Fruit fly (Drosophila melanogaster) Kc167 (cell line): ENCODE measurements around the gene CG14851.
A peak's percentile ranks its signal among the peaks of the same experiment; 100 is the strongest.

ENCODE experiments used
- Myc ChIP-seq: fragments of >200 bp; optimal IDR thresholded peaks from 2 replicates; lab custom pipeline; 2017; ENCODE audit warnings: missing external identifiers
- Sin3A ChIP-seq: fragments of >200 bp; optimal IDR thresholded peaks from 2 replicates; lab custom pipeline; 2018; ENCODE audit warnings: missing external identifiers
- h ChIP-seq: fragments of >200 bp; optimal IDR thresholded peaks from 3 replicates; lab custom pipeline; 2018; ENCODE audit warnings: missing external identifiers
- insv ChIP-seq: fragments of >200 bp; optimal IDR thresholded peaks from 3 replicates; lab custom pipeline; 2018; ENCODE audit warnings: missing external identifiers
- psq ChIP-seq: fragments of >200 bp; optimal IDR thresholded peaks from 2 replicates; lab custom pipeline; 2017; ENCODE audit warnings: missing external identifiers
- ttk ChIP-seq: sonication (Bioruptor generic); optimal IDR thresholded peaks from 2 replicates; lab custom pipeline; 2017; ENCODE audit warnings: missing external identifiers

The CG14851 gene

DNA sequence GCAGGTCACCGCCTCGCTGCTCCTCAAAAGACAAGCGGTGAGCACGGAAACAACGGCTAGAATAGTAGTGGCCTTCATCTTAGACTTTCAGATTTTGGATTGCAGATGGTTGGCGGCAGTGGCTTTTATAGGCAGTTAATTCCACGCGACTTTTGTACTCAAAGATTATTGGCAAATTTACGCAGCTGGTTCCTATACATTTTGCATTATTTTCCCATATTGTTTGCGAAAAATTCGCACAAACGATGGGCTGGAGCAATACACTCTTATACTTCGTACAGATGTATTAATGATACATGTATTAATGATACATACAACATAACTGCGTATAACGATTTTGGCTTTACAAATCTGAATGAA, 2.5 kb downstream of the CG14851 start, which contains the start of gene CG8087:
TSS of gene CG8087 (minus strand) at position 101 of the 360 bp plus-strand sequence.
- no peak for TF ChIP-seq psq (lab: Kevin White, UChicago)
- TF ChIP-seq ttk (lab: Kevin White, UChicago) = no peak
- no peak for TF ChIP-seq Myc
- no peak for TF ChIP-seq insv (lab: Kevin White, UChicago)
- no peak for TF ChIP-seq h (lab: Kevin White, UChicago)
- no peak for TF ChIP-seq Sin3A (lab: Kevin White, UChicago)

DNA sequence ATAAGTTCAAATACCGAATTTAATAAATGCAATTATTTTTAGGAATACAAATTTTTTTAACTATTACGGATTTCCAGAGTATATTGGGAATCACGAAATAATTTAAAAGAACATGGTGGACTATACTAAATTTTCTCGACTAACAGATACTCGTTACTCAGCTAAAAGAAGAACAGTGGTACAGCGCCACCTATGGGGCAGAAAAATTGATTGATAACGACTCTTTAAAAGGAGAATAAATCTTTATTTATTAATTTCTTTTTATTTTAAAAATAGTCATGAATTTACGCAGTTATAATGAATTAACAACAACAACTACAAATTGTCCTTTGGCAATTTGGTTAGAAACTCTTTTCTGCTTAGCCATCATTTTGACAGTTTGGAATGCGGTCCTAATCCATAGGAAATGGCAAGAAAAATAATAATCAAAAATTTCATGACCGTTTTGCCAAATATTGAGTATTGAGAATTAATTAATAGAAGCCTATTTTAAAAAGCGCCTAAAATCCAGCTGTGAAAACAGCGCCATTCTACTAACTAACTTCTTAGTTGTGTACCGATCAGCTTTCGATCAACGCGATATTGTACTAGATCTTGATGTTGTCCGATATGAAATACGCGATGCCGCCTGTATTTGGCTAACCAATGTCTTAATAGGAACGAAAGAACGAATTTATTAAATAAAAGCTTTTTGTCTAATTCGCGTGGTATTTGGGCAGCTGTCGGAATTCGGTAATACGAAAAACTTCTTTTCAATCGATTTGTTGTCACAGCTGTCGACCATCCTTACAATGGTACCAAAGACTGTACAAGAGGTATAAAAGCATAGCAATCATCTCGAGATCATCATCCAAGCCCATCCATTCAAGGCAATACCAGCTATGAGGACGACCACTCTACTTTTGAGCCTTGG, 3.2 kb downstream of the CG14851 start, which contains the start of gene CG14852:
TSS of gene CG14852 (plus strand) at position 863 of the 913 bp plus-strand sequence.
- TF ChIP-seq psq (lab: Kevin White, UChicago) (no peak), insv (lab: Kevin White, UChicago) (no peak), ttk (lab: Kevin White, UChicago) (no peak), h (lab: Kevin White, UChicago) (no peak), Myc (no peak), Sin3A (lab: Kevin White, UChicago) (no peak)

DNA sequence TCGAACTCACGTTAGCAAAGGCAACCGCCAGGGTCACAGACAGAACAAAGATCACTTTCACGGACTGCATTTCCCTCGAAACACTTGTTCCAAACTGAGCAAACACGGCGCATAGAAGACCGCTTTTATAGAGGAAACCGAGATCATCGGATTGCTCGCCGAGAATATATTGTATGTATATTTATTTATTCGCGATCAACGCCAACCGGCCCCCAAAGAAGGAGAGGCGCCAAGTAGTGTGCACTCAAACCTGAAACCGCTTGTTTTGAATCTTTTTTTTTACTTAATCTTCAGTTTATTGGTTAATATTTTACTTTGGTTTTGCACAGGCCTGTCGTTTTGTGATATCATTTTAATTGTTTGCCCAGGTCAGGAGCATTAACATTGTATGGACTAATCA, 5.2 kb downstream of the CG14851 start, which contains the start of gene CG31313:
TSS of gene CG31313 (minus strand) at position 101 of the 400 bp plus-strand sequence.
- TF ChIP-seq insv (lab: Kevin White, UChicago) (no peak), psq (lab: Kevin White, UChicago) (no peak), h (lab: Kevin White, UChicago) (no peak), Sin3A (lab: Kevin White, UChicago) (no peak), ttk (lab: Kevin White, UChicago) (no peak)

DNA sequence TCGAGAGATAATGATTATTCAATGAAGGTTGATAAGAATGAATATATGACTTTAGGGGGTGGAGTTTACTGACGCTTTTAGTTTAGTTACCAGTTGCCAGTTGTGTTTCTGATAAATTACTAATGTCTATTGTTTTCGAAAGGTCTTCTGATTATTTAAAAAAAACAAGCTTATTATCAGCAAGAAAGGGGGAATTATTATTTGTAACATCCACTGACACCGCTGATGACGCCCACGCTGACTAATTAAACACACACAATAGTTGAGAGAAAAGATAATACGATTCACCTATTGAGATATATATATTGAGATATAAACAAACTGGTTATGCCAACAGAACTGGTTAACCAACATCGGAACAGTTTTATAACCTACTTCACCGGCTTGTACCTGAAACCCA, 5.7 kb downstream of the CG14851 start:
- TF ChIP-seq ttk (lab: Kevin White, UChicago) (no peak), Myc (no peak), h (lab: Kevin White, UChicago) (no peak), psq (lab: Kevin White, UChicago) (no peak), Sin3A (lab: Kevin White, UChicago) (no peak), insv (lab: Kevin White, UChicago) (no peak)

DNA sequence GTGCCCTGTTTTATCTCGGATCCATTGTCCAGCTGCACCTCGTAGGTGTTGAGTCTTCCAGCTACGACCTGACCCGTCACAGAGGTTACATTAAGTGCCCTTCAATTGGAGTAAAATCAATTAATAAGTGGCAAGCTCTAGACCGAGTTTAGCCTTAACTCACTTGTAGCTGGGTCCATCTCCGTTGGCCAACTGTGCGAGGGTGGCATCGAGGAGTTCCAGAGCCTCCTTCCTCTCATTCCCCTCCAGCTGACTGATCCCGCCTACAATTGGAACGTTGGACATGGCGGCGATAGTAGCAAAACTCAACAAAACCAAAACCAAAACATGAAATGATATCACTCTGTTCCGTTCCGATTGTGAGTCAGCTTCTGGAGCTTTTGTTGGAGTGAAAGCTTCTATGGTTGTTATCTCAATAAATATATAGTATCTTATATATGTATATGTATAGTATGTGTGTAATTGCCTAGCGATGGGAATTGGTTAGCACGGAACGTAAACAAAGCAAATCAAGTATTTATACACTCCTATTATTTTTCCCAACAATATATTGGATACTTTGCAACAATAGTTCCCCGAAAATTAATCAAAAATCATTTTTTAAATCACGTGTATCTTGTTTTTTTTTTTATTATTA, 6.5 kb downstream of the CG14851 start, which contains the start of gene CG8066:
TSS of gene CG8066 (minus strand) at position 347 of the 637 bp plus-strand sequence.
- no peak for TF ChIP-seq Myc
- TF ChIP-seq insv (lab: Kevin White, UChicago) = no peak
- TF ChIP-seq ttk (lab: Kevin White, UChicago) = no peak
- no peak for TF ChIP-seq Sin3A (lab: Kevin White, UChicago)
- no peak for TF ChIP-seq psq (lab: Kevin White, UChicago)
- TF ChIP-seq h (lab: Kevin White, UChicago) = no peak

DNA sequence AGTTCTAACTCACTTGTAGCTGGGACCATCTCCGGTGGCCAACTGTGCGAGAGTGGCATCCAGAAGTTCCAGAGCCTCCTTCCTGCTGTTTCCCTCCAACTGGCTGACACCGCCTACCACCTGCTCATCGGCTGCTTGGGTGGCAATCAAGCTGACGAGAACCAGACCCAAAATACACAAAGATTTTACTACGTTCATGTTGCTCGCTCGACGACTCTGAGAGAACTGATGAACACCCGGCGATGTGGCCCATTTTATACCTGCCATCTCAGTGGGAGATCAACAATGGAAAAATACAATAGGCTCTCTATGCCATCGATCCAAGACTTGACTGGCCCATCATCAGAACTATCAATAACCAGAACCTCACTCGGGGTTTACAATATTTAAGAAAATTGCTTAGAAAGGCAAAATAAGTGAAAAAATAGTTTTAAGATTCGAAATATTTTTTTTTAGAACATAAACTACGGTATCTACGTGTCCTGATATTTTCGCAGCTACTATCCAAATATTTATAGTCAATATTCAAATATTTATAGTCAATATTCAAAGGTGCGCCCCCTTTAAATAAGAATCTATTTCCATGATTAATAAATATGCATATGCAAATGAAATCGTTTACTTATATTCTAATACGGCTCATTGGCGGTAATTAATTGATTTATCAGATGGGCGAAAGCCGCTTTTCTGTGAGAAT, 7.4 kb downstream of the CG14851 start, which contains the start of gene Cys:
TSS of gene Cys (minus strand) at position 234 of the 697 bp plus-strand sequence.
- no peak for TF ChIP-seq insv (lab: Kevin White, UChicago)
- no peak for TF ChIP-seq ttk (lab: Kevin White, UChicago)
- TF ChIP-seq Sin3A (lab: Kevin White, UChicago) = no peak
- no peak for TF ChIP-seq psq (lab: Kevin White, UChicago)
- TF ChIP-seq h (lab: Kevin White, UChicago) = no peak
- TF ChIP-seq Myc = no peak

DNA sequence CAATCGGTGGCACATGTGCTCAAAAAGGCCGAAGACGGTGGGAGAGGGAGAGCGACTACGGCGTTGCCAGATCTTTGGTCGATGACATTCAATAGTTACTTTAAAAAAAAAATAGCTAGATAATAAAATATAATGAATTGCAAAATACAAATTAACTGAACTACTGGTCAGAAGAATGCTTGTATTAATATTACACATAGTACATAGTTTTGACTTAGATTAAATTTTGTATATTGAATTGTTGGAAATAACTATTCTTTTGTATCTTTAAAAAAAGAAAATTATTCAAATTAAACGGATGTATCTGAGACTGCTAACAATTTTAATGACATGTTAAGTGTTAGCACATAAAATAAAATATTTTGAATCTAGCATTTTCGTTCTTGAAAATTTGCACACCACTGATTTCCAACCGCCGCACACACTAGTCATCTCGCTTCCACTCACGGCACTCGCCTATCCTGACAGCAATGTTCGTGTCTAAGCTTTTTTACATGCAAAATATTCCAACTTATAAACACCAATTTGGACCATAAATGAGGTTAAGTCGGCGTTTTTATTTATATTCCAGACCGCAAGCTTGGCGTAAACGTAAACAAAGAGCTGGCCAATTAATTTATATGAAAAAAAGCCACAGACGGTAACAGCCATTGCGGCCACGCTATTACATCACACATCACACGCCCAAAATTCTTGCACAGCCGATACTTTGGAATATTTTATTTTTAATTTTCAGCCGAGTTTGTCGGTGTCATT, 13.0 kb downstream of the CG14851 start:
- TF ChIP-seq ttk (lab: Kevin White, UChicago) = no peak
- no peak for TF ChIP-seq Myc
- TF ChIP-seq psq (lab: Kevin White, UChicago) = no peak
- no peak for TF ChIP-seq h (lab: Kevin White, UChicago)
- TF ChIP-seq Sin3A (lab: Kevin White, UChicago) = no peak
- no peak for TF ChIP-seq insv (lab: Kevin White, UChicago)

DNA sequence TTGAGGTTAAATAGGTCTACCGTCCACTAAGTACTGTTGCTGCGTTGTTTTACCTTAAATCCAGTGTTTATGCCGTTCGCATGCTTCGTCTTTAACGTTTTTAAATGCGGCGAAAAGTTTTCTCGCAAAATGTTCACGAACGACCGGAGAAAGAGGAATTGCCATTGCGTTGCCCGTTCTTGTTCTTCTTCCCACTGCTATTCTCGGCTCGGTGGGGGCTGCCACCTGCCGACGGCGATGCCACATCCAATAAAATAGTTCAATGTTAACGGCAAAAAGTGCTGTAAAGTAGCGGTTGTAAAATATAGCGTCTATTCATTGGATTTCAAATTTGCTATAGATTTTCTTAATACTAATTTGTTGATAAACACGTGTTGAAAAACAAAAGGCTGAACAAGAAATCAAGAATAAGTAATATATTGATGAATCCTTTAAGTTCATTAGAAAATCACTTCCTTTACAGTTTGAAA, 13.6 kb downstream of the CG14851 start, which contains the start of gene CG7987:
TSS of gene CG7987 (minus strand) at position 170 of the 470 bp plus-strand sequence.
- TF ChIP-seq psq (lab: Kevin White, UChicago) = peak; percentile 90
- TF ChIP-seq Myc = no peak

DNA sequence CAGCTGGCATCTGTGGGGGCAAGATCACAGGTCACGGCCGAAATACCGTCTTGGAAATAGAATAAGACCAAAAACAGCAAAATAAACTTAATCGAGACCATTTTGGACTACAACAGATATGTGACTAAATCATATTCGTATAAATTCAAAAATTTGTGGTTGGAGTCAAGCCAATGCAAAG, 14.3 kb downstream of the CG14851 start, which contains the start of gene CG44094:
TSS of gene CG44094 (minus strand) at position 101 of the 181 bp plus-strand sequence.
- no peak for TF ChIP-seq ttk (lab: Kevin White, UChicago)
- no peak for TF ChIP-seq Sin3A (lab: Kevin White, UChicago)
- TF ChIP-seq Myc = no peak
- TF ChIP-seq psq (lab: Kevin White, UChicago) = no peak
- TF ChIP-seq h (lab: Kevin White, UChicago) = no peak
- TF ChIP-seq insv (lab: Kevin White, UChicago) = no peak
